Fruit fly (Drosophila melanogaster) whole organism: ENCODE measurements around the gene CG14421.

Experiments used
- CG8478 ChIP-seq: fragments of >200 bp; optimal IDR thresholded peaks from 2 replicates; lab custom pipeline; 2018; ENCODE audit warnings: inconsistent platforms
- Dll ChIP-seq: fragments of >200 bp; optimal IDR thresholded peaks from 2 replicates; lab custom pipeline; 2017
- EcR ChIP-seq, 2 experiments: fragments of >200 bp; optimal IDR thresholded peaks; 2 replicates each; lab custom pipeline; 2017; ENCODE audit warnings: missing biosample characterization in 2 of 2, missing genetic modification characterization in 2 of 2, missing genetic modification reagents in 2 of 2
- pan ChIP-seq: fragments of >200 bp; optimal IDR thresholded peaks from 2 replicates; lab custom pipeline; 2017
- psq ChIP-seq: fragments of >200 bp; optimal IDR thresholded peaks from 2 replicates; lab custom pipeline; 2017
- usp ChIP-seq: fragments of >200 bp; optimal IDR thresholded peaks from 2 replicates; lab custom pipeline; 2017; ENCODE audit warnings: missing biosample characterization, missing genetic modification characterization, mixed read lengths

dm6 chrX:2982441-2982995 is 41.3 kb downstream of the CG14421 start:
- TF ChIP-seq Dll (lab: Kevin White, UChicago) (no peak), pan (no peak), psq (no peak), CG8478 (lab: Kevin White, UChicago) (no peak), usp (GFP tag; lab: Kevin White, UChicago) (no peak), EcR (GFP tag; optimal IDR thresholded peaks at IDR 0.05; lab: Kevin White, UChicago) (no peak)
